Worm (Caenorhabditis elegans) whole organism, L4 larva: ENCODE results near the gene T20D3.14.
A peak's percentile ranks its signal among the peaks of the same experiment; 100 is the strongest.

Experiments used
- D1046.2 ChIP-seq: fragments of 200-800 bp; sonication (Bioruptor generic); IDR thresholded peaks from 2 replicates; pipeline ENCODE4 v1.3.6; 2022; ENCODE audit warnings: missing genetic modification characterization, missing compliant biosample characterization
- F26F4.8 ChIP-seq: fragments of 200-800 bp; sonication (Bioruptor generic); conservative IDR thresholded peaks from 2 replicates; pipeline ENCODE4 v1.3.6; 2022; ENCODE audit warnings: missing genetic modification characterization, missing compliant biosample characterization
- F49E8.2 ChIP-seq: sonication (generic microtip); optimal IDR thresholded peaks from 2 replicates; lab custom pipeline; 2016; ENCODE audit warnings: missing compliant biosample characterization, mild to moderate bottlenecking, missing genetic modification characterization, borderline replicate concordance
- T20F7.1 ChIP-seq: fragments of 200-800 bp; sonication (Bioruptor generic); optimal IDR thresholded peaks from 2 replicates; lab custom pipeline; 2018; ENCODE audit warnings: mild to moderate bottlenecking, missing genetic modification characterization, missing compliant biosample characterization
- T26A8.4 ChIP-seq: fragments of 200-800 bp; sonication (Bioruptor generic); IDR thresholded peaks from 2 replicates; pipeline ENCODE4 v1.3.6; 2022; ENCODE audit warnings: missing genetic modification characterization, missing compliant biosample characterization
- Y105C5A.15 ChIP-seq: fragments of 200-800 bp; sonication (Bioruptor generic); IDR thresholded peaks from 2 replicates; pipeline ENCODE4 v1.3.6; 2022; ENCODE audit warnings: missing genetic modification characterization, missing compliant biosample characterization
- aha-1 ChIP-seq: fragments of 150-350 bp; peaks from one replicate; lab custom pipeline; 2014; ENCODE audit warnings: missing biosample characterization, missing genetic modification characterization
- attf-4 ChIP-seq: sonication (generic microtip); optimal IDR thresholded peaks from 3 replicates; lab custom pipeline; 2017; ENCODE audit warnings: missing biosample characterization, missing genetic modification characterization
- ceh-28 ChIP-seq: fragments of 150-350 bp; optimal IDR thresholded peaks from 2 replicates; lab custom pipeline; 2014; ENCODE audit warnings: missing biosample characterization, missing genetic modification reagents, missing genetic modification characterization
- ceh-32 ChIP-seq: sonication (generic microtip); optimal IDR thresholded peaks from 2 replicates; lab custom pipeline; 2016; ENCODE audit warnings: mild to moderate bottlenecking, missing genetic modification characterization, missing compliant biosample characterization; ENCODE audit not compliant: poor library complexity
- ceh-44 ChIP-seq: fragments of 200-800 bp; sonication (Bioruptor generic); IDR thresholded peaks from 2 replicates; pipeline ENCODE4 v1.3.6; 2022; ENCODE audit warnings: missing genetic modification reagents, missing genetic modification characterization, missing compliant biosample characterization
- ctbp-1 ChIP-seq: fragments of 200-800 bp; sonication (Bioruptor generic); IDR thresholded peaks from 2 replicates; pipeline ENCODE4 v1.3.6; 2022; ENCODE audit warnings: missing genetic modification reagents, missing genetic modification characterization, missing compliant biosample characterization
- daf-12 ChIP-seq: fragments of 150-350 bp; optimal IDR thresholded peaks from 2 replicates; lab custom pipeline; 2014; ENCODE audit warnings: missing biosample characterization, missing genetic modification reagents, missing genetic modification characterization
- daf-16 ChIP-seq, 3 experiments: sonication (generic microtip); optimal IDR thresholded peaks; 2 replicates each; lab custom pipeline; 2016 to 2017; ENCODE audit warnings: missing genetic modification characterization in 3 of 3, missing genetic modification reagents in 3 of 3, mild to moderate bottlenecking in 2 of 3, missing compliant biosample characterization in 2 of 3, missing biosample characterization in 1 of 3, moderate library complexity in 1 of 3
- dve-1 ChIP-seq: sonication (generic microtip); optimal IDR thresholded peaks from 2 replicates; lab custom pipeline; 2017; ENCODE audit warnings: antibody characterized with exemption, mild to moderate bottlenecking, missing genetic modification characterization, missing compliant biosample characterization; ENCODE audit not compliant: insufficient read depth
- fkh-10 ChIP-seq: fragments of 150-350 bp; optimal IDR thresholded peaks from 2 replicates; lab custom pipeline; 2014; ENCODE audit warnings: missing biosample characterization, missing genetic modification reagents, missing genetic modification characterization
- hlh-11 ChIP-seq: fragments of 200-800 bp; sonication (Bioruptor generic); optimal IDR thresholded peaks from 2 replicates; lab custom pipeline; 2018; ENCODE audit warnings: mild to moderate bottlenecking, missing genetic modification characterization, missing compliant biosample characterization
- hlh-30 ChIP-seq: sonication (generic microtip); optimal IDR thresholded peaks from 2 replicates; lab custom pipeline; 2017; ENCODE audit warnings: antibody characterized with exemption, mild to moderate bottlenecking, missing genetic modification characterization, missing compliant biosample characterization; ENCODE audit not compliant: insufficient read depth
- jun-1 ChIP-seq: fragments of 150-350 bp; optimal IDR thresholded peaks from 2 replicates; lab custom pipeline; 2014; ENCODE audit warnings: missing biosample characterization, missing genetic modification reagents, missing genetic modification characterization
- lin-13 ChIP-seq: fragments of 150-350 bp; optimal IDR thresholded peaks from 2 replicates; lab custom pipeline; 2014; ENCODE audit warnings: missing biosample characterization, missing genetic modification reagents, missing genetic modification characterization
- lin-15B ChIP-seq: fragments of 150-350 bp; sonication (generic microtip); optimal IDR thresholded peaks from 3 replicates; lab custom pipeline; 2014; ENCODE audit warnings: missing biosample characterization, missing genetic modification characterization
- lin-38 ChIP-seq: fragments of 200-800 bp; sonication (Bioruptor generic); IDR thresholded peaks from 2 replicates; pipeline ENCODE4 v1.3.6; 2022; ENCODE audit warnings: missing genetic modification reagents, missing genetic modification characterization, missing compliant biosample characterization
- lsy-2 ChIP-seq, 2 experiments: fragments of 150-350 bp in 1 of 2; sonication (generic microtip) in 1 of 2; optimal IDR thresholded peaks; 2 replicates each; lab custom pipeline; 2014 to 2017; ENCODE audit warnings: missing biosample characterization in 2 of 2, missing genetic modification characterization in 2 of 2
- mes-2 ChIP-seq: sonication (generic microtip); optimal IDR thresholded peaks from 2 replicates; lab custom pipeline; 2016; ENCODE audit warnings: missing genotype, mild to moderate bottlenecking, missing genetic modification characterization, missing compliant biosample characterization; ENCODE audit not compliant: poor library complexity, severe bottlenecking
- nhr-10 ChIP-seq: fragments of 150-350 bp; optimal IDR thresholded peaks from 2 replicates; lab custom pipeline; 2014; ENCODE audit warnings: missing biosample characterization, missing genetic modification characterization
- nhr-237 ChIP-seq: sonication (generic microtip); optimal IDR thresholded peaks from 2 replicates; lab custom pipeline; 2017; ENCODE audit warnings: missing biosample characterization, missing genetic modification characterization
- nhr-28 ChIP-seq: fragments of 150-350 bp; optimal IDR thresholded peaks from 2 replicates; lab custom pipeline; 2014; ENCODE audit warnings: missing biosample characterization, missing genetic modification characterization
- nhr-42 ChIP-seq: fragments of 200-800 bp; sonication (Bioruptor generic); IDR thresholded peaks from 2 replicates; pipeline ENCODE4 v1.3.6; 2022; ENCODE audit warnings: missing genetic modification characterization, missing compliant biosample characterization
- nhr-6 ChIP-seq: fragments of 150-350 bp; optimal IDR thresholded peaks from 2 replicates; lab custom pipeline; 2014; ENCODE audit warnings: missing biosample characterization, missing genetic modification characterization
- pha-4 ChIP-seq, 2 experiments: fragments of 150-350 bp in 1 of 2; fragments of 200-800 bp in 1 of 2; sonication (Bioruptor generic) in 1 of 2; IDR thresholded peaks in 1 of 2; optimal IDR thresholded peaks in 1 of 2; 2 replicates each; pipeline versions ENCODE4 v1.3.6 to Lab custom; 2014 to 2022; ENCODE audit warnings: missing genetic modification characterization in 2 of 2, missing genetic modification reagents in 2 of 2, missing biosample characterization in 1 of 2, missing compliant biosample characterization in 1 of 2
- pqm-1 ChIP-seq: sonication (generic microtip); optimal IDR thresholded peaks from 2 replicates; lab custom pipeline; 2017; ENCODE audit warnings: missing biosample characterization, missing genetic modification characterization
- rbr-2 ChIP-seq: sonication (generic microtip); optimal IDR thresholded peaks from 2 replicates; lab custom pipeline; 2016; ENCODE audit warnings: missing genotype, missing genetic modification characterization, missing compliant biosample characterization
- tra-1 ChIP-seq: fragments of 200-800 bp; sonication (Bioruptor generic); IDR thresholded peaks from 2 replicates; pipeline ENCODE4 v1.3.6; 2022; ENCODE audit warnings: missing genetic modification reagents, missing genetic modification characterization, missing compliant biosample characterization
- unc-130 ChIP-seq: sonication (generic microtip); optimal IDR thresholded peaks from 2 replicates; lab custom pipeline; 2016; ENCODE audit warnings: missing genetic modification reagents, missing genetic modification characterization, missing compliant biosample characterization
- unc-62 ChIP-seq, 3 experiments: fragments of 150-350 bp in 1 of 3; sonication (generic microtip); optimal IDR thresholded peaks in 2 of 3; peaks in 1 of 3; 1 replicate in 1 of 3; 2 replicates in 2 of 3; lab custom pipeline; 2014 to 2017; ENCODE audit warnings: missing biosample characterization in 3 of 3, missing genetic modification characterization in 3 of 3, missing genetic modification reagents in 3 of 3, missing genotype in 1 of 3
- zfp-2 ChIP-seq: sonication (generic microtip); optimal IDR thresholded peaks from 2 replicates; lab custom pipeline; 2016; ENCODE audit warnings: mild to moderate bottlenecking, missing genetic modification characterization, missing compliant biosample characterization
- ztf-11 ChIP-seq: fragments of 150-350 bp; optimal IDR thresholded peaks from 2 replicates; lab custom pipeline; 2014; ENCODE audit warnings: missing biosample characterization, missing genetic modification characterization
- ztf-7 ChIP-seq: fragments of 150-350 bp; optimal IDR thresholded peaks from 2 replicates; lab custom pipeline; 2014; ENCODE audit warnings: missing biosample characterization, missing genetic modification characterization

The T20D3.14 gene

DNA sequence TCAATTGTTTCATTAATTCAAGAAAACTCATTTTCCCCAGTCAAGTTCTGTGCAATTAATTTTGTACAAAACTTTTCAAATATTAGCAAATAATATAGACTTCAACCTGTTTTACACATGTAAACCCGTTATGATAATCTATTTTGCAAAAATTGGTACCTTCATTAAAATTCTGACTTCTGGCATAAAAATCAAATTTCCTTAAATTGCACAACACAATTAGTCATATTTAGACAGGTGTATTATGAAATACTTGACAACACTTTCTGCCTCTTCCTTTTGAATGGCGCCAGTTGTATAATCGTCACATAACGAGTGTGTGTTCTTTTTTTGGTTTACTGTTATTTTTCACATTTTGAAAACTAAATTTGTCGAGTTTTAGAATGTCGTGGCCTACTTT lies 35.4 kb upstream of the T20D3.14 start, which contains the start of gene fbxc-58 (continued):
- TF ChIP-seq daf-12 (no peak), lin-13 (GFP tag; lab: Kevin White, UChicago) (no peak), Y105C5A.15 (no peak), T26A8.4 (no peak), zfp-2 (no peak), lin-15B (tag; lab: Kevin White, UChicago) (no peak), pqm-1 (tag; lab: Kevin White, UChicago) (peak; percentile 80), hlh-11 (no peak)

DNA sequence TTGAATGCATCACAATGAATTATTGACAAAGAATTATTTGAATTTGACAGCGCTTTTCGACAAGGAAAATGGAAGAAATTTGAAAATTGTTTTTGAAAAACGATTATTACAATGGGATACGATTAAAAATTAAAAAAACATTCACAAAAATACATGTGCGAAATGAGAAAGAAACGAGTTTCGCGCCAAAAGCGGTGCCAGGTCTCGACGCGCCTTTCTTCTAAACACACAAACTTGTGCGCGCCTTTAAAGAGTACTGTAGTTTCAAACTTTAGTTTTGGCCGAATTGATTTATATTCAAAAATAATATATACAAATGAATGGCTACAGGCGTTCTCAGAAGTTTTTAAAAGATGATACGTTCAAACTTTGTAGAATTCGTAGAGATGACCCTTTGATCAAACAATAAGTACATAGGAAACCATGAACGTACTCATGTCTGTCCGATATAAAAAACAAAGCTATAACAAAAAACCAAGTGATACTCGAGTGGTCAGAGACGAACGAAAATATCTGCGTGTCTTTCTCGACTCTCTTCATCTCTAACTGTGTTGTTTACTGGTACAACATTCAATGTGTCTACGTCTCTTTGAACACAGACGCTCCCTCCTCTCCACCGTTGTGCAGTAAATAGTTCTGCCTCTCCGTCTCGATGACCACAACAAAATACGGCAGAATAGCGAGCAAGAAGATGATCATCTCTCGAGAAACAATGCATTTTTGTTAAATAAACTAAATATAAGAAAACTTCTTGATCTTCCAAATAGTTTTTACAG lies 32.3 kb upstream of the T20D3.14 start:
- TF ChIP-seq ceh-28 (no peak), rbr-2 (tag; lab: Kevin White, UChicago) (peak; percentile 14), nhr-28 (tag; lab: Kevin White, UChicago) (peak; percentile 52), nhr-237 (tag; lab: Kevin White, UChicago) (no peak), pha-4 (GFP tag; IDR thresholded peaks at IDR 0.05; lab: Robert Waterston, UW) (no peak), pha-4 (tag; optimal IDR thresholded peaks at IDR 0.05; lab: Kevin White, UChicago) (peak; percentile 84), F49E8.2 (tag; lab: Kevin White, UChicago) (peak; percentile 28), attf-4 (tag; lab: Kevin White, UChicago) (no peak), daf-16 (GFP tag; optimal IDR thresholded peaks at IDR 0.05; lab: Kevin White, UChicago) (peak in 1 of 2 experiments; percentile 71), daf-16 (tag; optimal IDR thresholded peaks at IDR 0.05; lab: Kevin White, UChicago) (peak; percentile 98), ctbp-1 (GFP tag; lab: Robert Waterston, UW) (no peak), lin-38 (GFP tag; lab: Robert Waterston, UW) (peak; percentile 48), ztf-7 (tag; lab: Kevin White, UChicago) (no peak), dve-1 (peak; percentile 58), nhr-6 (tag; lab: Kevin White, UChicago) (peak; percentile 33), hlh-11 (peak; percentile 44), hlh-30 (tag; lab: Kevin White, UChicago) (peak; percentile 22), tra-1 (GFP tag; lab: Robert Waterston, UW) (no peak), mes-2 (tag; lab: Kevin White, UChicago) (peak; percentile 51), lin-15B (tag; lab: Kevin White, UChicago) (no peak), ztf-11 (tag; lab: Kevin White, UChicago) (no peak), unc-130 (GFP tag; lab: Kevin White, UChicago) (peak; percentile 4), T20F7.1 (GFP tag; lab: Kevin White, UChicago) (no peak), D1046.2 (GFP tag; lab: Robert Waterston, UW) (no peak), lsy-2 (tag; optimal IDR thresholded peaks at IDR 0.05; lab: Kevin White, UChicago) (peak in 1 of 2 experiments; percentile 24), ceh-32 (no peak), fkh-10 (peak; percentile 17), ceh-44 (GFP tag; lab: Robert Waterston, UW) (no peak)

DNA sequence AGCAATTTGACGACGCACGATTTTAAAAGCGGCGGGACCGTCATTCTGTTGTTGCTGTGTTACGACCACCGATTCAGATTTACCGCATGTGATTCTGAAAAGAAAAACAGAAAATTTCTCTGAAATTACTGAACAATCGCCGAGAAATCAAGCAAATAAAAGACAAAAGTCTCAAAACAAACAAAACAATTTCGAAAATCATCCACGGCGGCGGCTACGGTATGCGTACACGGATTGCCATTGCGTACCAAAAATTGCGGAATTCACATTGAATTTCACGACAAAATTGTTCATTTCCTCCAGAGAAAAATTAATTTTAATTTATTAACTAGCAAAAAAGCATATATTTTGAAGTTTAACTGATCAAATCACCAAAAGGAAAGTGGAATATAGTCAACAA lies 30.7 kb upstream of the T20D3.14 start, which contains the start of gene pezo-1:
Gene pezo-1, minus strand, starts transcription at position 101 of the 400 bp plus-strand sequence.
- TF ChIP-seq nhr-10 (tag; lab: Kevin White, UChicago), result no peak
- TF ChIP-seq lsy-2 (tag; optimal IDR thresholded peaks at IDR 0.05; lab: Kevin White, UChicago), result peak in 1 of 2 experiments; percentile 48
- no peak for TF ChIP-seq nhr-42 (GFP tag; lab: Robert Waterston, UW)
- TF ChIP-seq dve-1, result no peak
- no peak for TF ChIP-seq aha-1
- TF ChIP-seq jun-1 (tag; lab: Kevin White, UChicago), result no peak
- TF ChIP-seq F26F4.8 (GFP tag; lab: Robert Waterston, UW), result no peak
- no peak for TF ChIP-seq unc-62 (GFP tag; optimal IDR thresholded peaks at IDR 0.05 in 1 of 2; lab: Kevin White, UChicago)
- TF ChIP-seq unc-62 (tag; optimal IDR thresholded peaks at IDR 0.05; lab: Kevin White, UChicago), result no peak
